Worm (Caenorhabditis elegans) whole organism, L2 larva: ENCODE results near the gene txt-18.

Experiments used
- Y55F3AM.14 ChIP-seq: fragments of 200-800 bp; sonication (Bioruptor generic); optimal IDR thresholded peaks from 2 replicates; lab custom pipeline; 2018; ENCODE audit warnings: mild to moderate bottlenecking, missing genetic modification characterization, missing compliant biosample characterization
- blmp-1 ChIP-seq: sonication (generic microtip); optimal IDR thresholded peaks from 2 replicates; lab custom pipeline; 2017; ENCODE audit warnings: missing genetic modification characterization, mild to moderate bottlenecking, missing compliant biosample characterization, antibody characterized with exemption, moderate library complexity; ENCODE audit not compliant: insufficient read depth
- ceh-82 ChIP-seq: fragments of 150-350 bp; optimal IDR thresholded peaks from 2 replicates; lab custom pipeline; 2014; ENCODE audit warnings: missing biosample characterization, missing genetic modification characterization
- egl-27 ChIP-seq: sonication (generic microtip); optimal IDR thresholded peaks from 3 replicates; lab custom pipeline; 2017; ENCODE audit warnings: missing biosample characterization, missing genetic modification reagents, missing genetic modification characterization
- elt-3 ChIP-seq: sonication (generic microtip); optimal IDR thresholded peaks from 2 replicates; lab custom pipeline; 2017; ENCODE audit warnings: missing biosample characterization, missing genetic modification characterization
- lin-39 ChIP-seq: fragments of 150-350 bp; optimal IDR thresholded peaks from 2 replicates; lab custom pipeline; 2014; ENCODE audit warnings: missing biosample characterization, missing genetic modification reagents, missing genetic modification characterization
- nhr-10 ChIP-seq: sonication (generic microtip); optimal IDR thresholded peaks from 2 replicates; lab custom pipeline; 2017; ENCODE audit warnings: missing biosample characterization, missing genetic modification characterization
- nhr-11 ChIP-seq: fragments of 150-350 bp; optimal IDR thresholded peaks from 2 replicates; lab custom pipeline; 2014; ENCODE audit warnings: missing biosample characterization, missing genetic modification characterization
- nhr-6 ChIP-seq: fragments of 150-350 bp; optimal IDR thresholded peaks from 2 replicates; lab custom pipeline; 2014; ENCODE audit warnings: missing biosample characterization, missing genetic modification characterization
- peb-1 ChIP-seq: fragments of 150-350 bp; optimal IDR thresholded peaks from 2 replicates; lab custom pipeline; 2014; ENCODE audit warnings: missing biosample characterization, missing genetic modification characterization
- unc-39 ChIP-seq: fragments of 150-350 bp; optimal IDR thresholded peaks from 2 replicates; lab custom pipeline; 2014; ENCODE audit warnings: missing biosample characterization, missing genetic modification characterization
- ztf-4 ChIP-seq: fragments of 150-350 bp; optimal IDR thresholded peaks from 2 replicates; lab custom pipeline; 2014; ENCODE audit warnings: missing biosample characterization, missing genetic modification characterization

- TF ChIP-seq ceh-82 (tag; lab: Kevin White, UChicago) (no peak), peb-1 (tag; lab: Kevin White, UChicago) (no peak), elt-3 (no peak), nhr-10 (tag; lab: Kevin White, UChicago) (no peak), lin-39 (tag; lab: Kevin White, UChicago) (no peak), egl-27 (no peak), ztf-4 (tag; lab: Kevin White, UChicago) (no peak), unc-39 (tag; lab: Kevin White, UChicago) (no peak), nhr-11 (tag; lab: Kevin White, UChicago) (no peak), blmp-1 (tag; lab: Kevin White, UChicago) (no peak), nhr-6 (tag; lab: Kevin White, UChicago) (no peak), Y55F3AM.14 (GFP tag; lab: Kevin White, UChicago) (no peak)
Measured at ce11 chrII:6335358-6335757, 8.5 kb upstream of the txt-18 start, which contains the start of gene C32D5.14.
